Fruit fly (Drosophila melanogaster): ENCODE measurements around the gene Sas10.

The Sas10 gene

dm6 chrX:5329266-5329898 lies 12.2 kb downstream of the Sas10 start, which contains the start of the genes CG3309 and XRCC1 (continued):
- TF ChIP-seq CG12071 (GFP tag; optimal IDR thresholded peaks at IDR 0.05) (no peak), dmrt11E (tag; optimal IDR thresholded peaks at IDR 0.05) (peak; percentile 58), eve (GFP tag; optimal IDR thresholded peaks at IDR 0.05) (no peak), Bgb (GFP tag; IDR thresholded peaks at IDR 0.05; ENCODE audit: partially characterized antibody) (peak; percentile 80), CG5953 (GFP tag; IDR thresholded peaks at IDR 0.05) (no peak), lbe (GFP tag; optimal IDR thresholded peaks at IDR 0.05) (peak; percentile 16), Ravus (GFP tag; IDR thresholded peaks at IDR 0.05) (no peak), Eip74EF (GFP tag; optimal IDR thresholded peaks at IDR 0.05) (no peak), CG18476 (GFP tag; optimal IDR thresholded peaks at IDR 0.05) (peak; percentile 17), CG10959 (GFP tag; IDR thresholded peaks at IDR 0.05) (no peak), Neu2 (GFP tag; optimal IDR thresholded peaks at IDR 0.05; ENCODE audit: borderline replicate concordance) (no peak), toy (GFP tag; IDR thresholded peaks at IDR 0.05) (no peak), wor (GFP tag; IDR thresholded peaks at IDR 0.05) (peak; percentile 22; the same call in 1 of the 2 replicates), crol (GFP tag; IDR thresholded peaks at IDR 0.05) (no peak), tin (GFP tag; optimal IDR thresholded peaks at IDR 0.05) (peak; percentile 17), Gsc (GFP tag; IDR thresholded peaks at IDR 0.05) (no peak), CG10209 (GFP tag; optimal IDR thresholded peaks at IDR 0.05) (peak; percentile 46), fd64A (GFP tag; optimal IDR thresholded peaks at IDR 0.05) (no peak), unpg (GFP tag; optimal IDR thresholded peaks at IDR 0.05) (peak; percentile 47), Deaf1 (tag; optimal IDR thresholded peaks at IDR 0.05) (peak; percentile 5), CG16815 (GFP tag; optimal IDR thresholded peaks at IDR 0.05) (peak; percentile 23), nerfin-1 (tag; optimal IDR thresholded peaks at IDR 0.05) (no peak), Oli (tag; optimal IDR thresholded peaks at IDR 0.05) (peak; percentile 23), Mad (GFP tag; optimal IDR thresholded peaks at IDR 0.05) (peak; percentile 34), tio (GFP tag; optimal IDR thresholded peaks at IDR 0.05) (no peak), ranshi (GFP tag; IDR thresholded peaks at IDR 0.05) (peak; percentile 33; the same call in 1 of the 2 replicates), Kr (GFP tag; optimal IDR thresholded peaks at IDR 0.05) (no peak), Dp (GFP tag; optimal IDR thresholded peaks at IDR 0.05) (peak; percentile 31), CG16779 (GFP tag; IDR thresholded peaks at IDR 0.05) (no peak), CG3281 (GFP tag; optimal IDR thresholded peaks at IDR 0.05) (no peak), amos (GFP tag; IDR thresholded peaks at IDR 0.05; ENCODE audit: partially characterized antibody) (peak; percentile 86), kni (GFP tag; optimal IDR thresholded peaks at IDR 0.05) (no peak), Atf6 (GFP tag; IDR thresholded peaks at IDR 0.05) (peak; percentile 50; the same call in 1 of the 2 replicates), CoRest (tag; optimal IDR thresholded peaks at IDR 0.05) (peak; percentile 59), Sox100B (GFP tag; optimal IDR thresholded peaks at IDR 0.05) (no peak), danr (GFP tag; IDR thresholded peaks at IDR 0.05) (no peak), pzg (GFP tag; optimal IDR thresholded peaks at IDR 0.05) (peak; percentile 25), lab (GFP tag; optimal IDR thresholded peaks at IDR 0.05) (no peak), Nf-YA (GFP tag; IDR thresholded peaks at IDR 0.05) (no peak), CG9797 (GFP tag; optimal IDR thresholded peaks at IDR 0.05) (no peak), zen (tag; optimal IDR thresholded peaks at IDR 0.05) (peak; percentile 41), lmd (GFP tag; IDR thresholded peaks at IDR 0.05) (peak; percentile 38), CG15479 (GFP tag; optimal IDR thresholded peaks at IDR 0.05) (no peak), corto (GFP tag; optimal IDR thresholded peaks at IDR 0.05) (no peak), CG2199 (GFP tag; IDR thresholded peaks at IDR 0.05) (no peak), caup (GFP tag; optimal IDR thresholded peaks at IDR 0.05; ENCODE audit: severe bottlenecking) (peak; percentile 28), CG12744 (GFP tag; optimal IDR thresholded peaks at IDR 0.05) (no peak), Dfd (GFP tag; optimal IDR thresholded peaks at IDR 0.05) (no peak), Poxn (GFP tag; IDR thresholded peaks at IDR 0.05) (no peak)

Data from whole organism, embryonic.